Worm (Caenorhabditis elegans): ENCODE measurements around the gene F08G12.3.

F08G12.3 gene

ce11 chrX:11299642-11300307, at the start of gene F08G12.3, which contains the start of gene snrp-40.1:
Gene F08G12.3 (plus strand): TSS chrX:11300257.
Gene snrp-40.1 (minus strand): TSS chrX:11299784.
- no peak for TF ChIP-seq unc-62 (GFP tag; optimal IDR thresholded peaks at IDR 0.05)

- TF ChIP-seq unc-62 (GFP tag; optimal IDR thresholded peaks at IDR 0.05): no peak
Measured at ce11 chrX:11250983-11251382, 49.1 kb upstream of the F08G12.3 start.

ce11 chrX:11251928-11252327, 48.1 kb upstream of the F08G12.3 start:
- no peak for TF ChIP-seq unc-62 (GFP tag; optimal IDR thresholded peaks at IDR 0.05)

- no peak for TF ChIP-seq unc-62 (GFP tag; optimal IDR thresholded peaks at IDR 0.05)
Measured at ce11 chrX:11252429-11252828, 47.6 kb upstream of the F08G12.3 start.

ce11 chrX:11257071-11257470, 43.0 kb upstream of the F08G12.3 start, which contains the start of gene C03A3.1:
Gene C03A3.1 (plus strand): TSS chrX:11257361.
- TF ChIP-seq unc-62 (GFP tag; optimal IDR thresholded peaks at IDR 0.05): no peak

ce11 chrX:11262319-11263074, 37.6 kb upstream of the F08G12.3 start, which contains the start of gene C03A3.2:
Gene C03A3.2 (plus strand): TSS chrX:11262848.
- no peak for TF ChIP-seq unc-62 (GFP tag; optimal IDR thresholded peaks at IDR 0.05)

- no peak for TF ChIP-seq unc-62 (GFP tag; optimal IDR thresholded peaks at IDR 0.05)
Measured at ce11 chrX:11264715-11265114, 35.3 kb upstream of the F08G12.3 start.

- no peak for TF ChIP-seq unc-62 (GFP tag; optimal IDR thresholded peaks at IDR 0.05)
Measured at ce11 chrX:11266711-11267110, 33.3 kb upstream of the F08G12.3 start, which contains the start of gene C03A3.9. Gene C03A3.9 (plus strand): TSS chrX:11267011.

ce11 chrX:11268970-11269369, 31.1 kb upstream of the F08G12.3 start, which contains the start of gene C03A3.3:
Gene C03A3.3 (minus strand): TSS chrX:11269070.
- no peak for TF ChIP-seq unc-62 (GFP tag; optimal IDR thresholded peaks at IDR 0.05)

- TF ChIP-seq unc-62 (GFP tag; optimal IDR thresholded peaks at IDR 0.05): no peak
Measured at ce11 chrX:11270882-11271281, 29.2 kb upstream of the F08G12.3 start, which contains the start of gene ifa-1. Gene ifa-1 (plus strand): TSS chrX:11271182.

ce11 chrX:11279276-11279675, 20.8 kb upstream of the F08G12.3 start, which contains the start of gene F38B2.2:
Gene F38B2.2 (minus strand): TSS chrX:11279376.
- no peak for TF ChIP-seq unc-62 (GFP tag; optimal IDR thresholded peaks at IDR 0.05)

ce11 chrX:11281148-11281547, 18.9 kb upstream of the F08G12.3 start, which contains the start of gene F38B2.6:
Gene F38B2.6 (minus strand): TSS chrX:11281248.
- TF ChIP-seq unc-62 (GFP tag; optimal IDR thresholded peaks at IDR 0.05): no peak

- TF ChIP-seq unc-62 (GFP tag; optimal IDR thresholded peaks at IDR 0.05): no peak
Measured at ce11 chrX:11286246-11286645, 13.8 kb upstream of the F08G12.3 start, which contains the start of gene F38B2.3. Gene F38B2.3 (minus strand): TSS chrX:11286346.

ce11 chrX:11287617-11288016, 12.4 kb upstream of the F08G12.3 start, which contains the start of gene F38B2.4:
Gene F38B2.4 (minus strand): TSS chrX:11287717.
- no peak for TF ChIP-seq unc-62 (GFP tag; optimal IDR thresholded peaks at IDR 0.05)

ce11 chrX:11289925-11290324, 10.1 kb upstream of the F08G12.3 start:
- no peak for TF ChIP-seq unc-62 (GFP tag; optimal IDR thresholded peaks at IDR 0.05)

ce11 chrX:11290528-11290927, 9.5 kb upstream of the F08G12.3 start:
- TF ChIP-seq unc-62 (GFP tag; optimal IDR thresholded peaks at IDR 0.05): no peak
